Worm (Caenorhabditis elegans): Measurements from ENCODE around the gene F54F7.6.

DNA sequence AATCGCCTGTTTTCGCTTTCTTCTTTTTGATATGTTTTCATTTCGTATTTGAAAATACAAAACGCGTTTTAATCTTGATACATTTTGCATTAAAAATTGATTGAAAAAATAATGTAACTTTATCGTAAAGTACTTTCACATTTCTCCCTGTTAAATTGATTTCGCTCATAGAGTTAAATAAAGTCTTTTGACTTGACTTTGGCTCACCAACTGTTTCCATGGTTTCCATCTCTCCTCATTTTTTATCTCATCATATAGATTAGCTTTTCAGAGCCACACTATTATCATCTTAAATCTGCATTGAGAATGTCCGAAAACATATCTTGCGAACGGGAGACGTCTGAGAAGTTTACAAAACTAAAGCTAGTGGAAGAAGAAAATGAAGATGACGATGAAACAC lies 1.9 kb upstream of the F54F7.6 start, which contains the start of gene F54F7.10:
- TF ChIP-seq him-1 (tag; optimal IDR thresholded peaks at IDR 0.05), result no peak
- TF ChIP-seq dao-5 (tag; optimal IDR thresholded peaks at IDR 0.05), result no peak

All from whole organism, L4/young adult.